Worm (Caenorhabditis elegans): ENCODE measurements around the gene ccz-1.

DNA sequence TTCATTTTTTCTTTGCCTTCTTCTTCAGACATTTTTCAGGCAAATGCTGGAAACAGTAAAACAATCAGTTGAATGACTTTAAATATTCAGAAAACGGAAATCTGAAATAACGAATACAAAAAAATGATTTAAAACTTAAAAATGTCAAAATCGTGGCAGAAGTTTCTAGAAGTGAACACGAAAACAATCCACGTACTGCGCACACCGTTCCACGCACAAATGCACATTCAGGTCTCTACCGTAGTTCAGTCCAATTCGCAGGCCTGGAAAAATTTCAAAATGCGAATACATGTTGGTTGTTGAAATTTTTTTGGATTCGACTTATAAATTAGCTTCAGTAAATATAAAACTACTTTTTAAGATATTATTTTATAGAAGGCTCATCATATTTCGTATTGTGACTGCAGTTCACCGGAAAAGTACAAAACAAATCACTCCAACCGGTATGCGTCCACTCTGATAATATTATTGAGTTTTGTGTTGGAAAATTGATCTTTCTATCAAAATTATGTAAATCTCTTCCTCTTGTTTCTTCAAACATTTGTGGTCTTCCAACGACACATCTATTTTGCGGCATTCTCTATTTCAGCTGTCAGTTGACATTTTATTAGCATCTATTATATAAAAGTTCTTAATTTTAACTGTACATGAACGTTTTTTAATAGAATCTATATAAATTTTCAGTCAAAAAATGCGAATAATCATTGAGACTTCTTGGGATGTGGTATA, 6.6 kb upstream of the ccz-1 start, which contains the start of the genes mip-2 and F58G11.4:
- TF ChIP-seq snpc-4 (tag; optimal IDR thresholded peaks at IDR 0.05) (no peak), alr-1 (tag; optimal IDR thresholded peaks at IDR 0.05; ENCODE audit: borderline replicate concordance) (no peak), dpl-1 (GFP tag; optimal IDR thresholded peaks at IDR 0.05) (no peak), nhr-12 (tag; optimal IDR thresholded peaks at IDR 0.05) (no peak), vab-15 (tag; optimal IDR thresholded peaks at IDR 0.05) (no peak), blmp-1 (tag; optimal IDR thresholded peaks at IDR 0.05) (no peak), pqm-1 (tag; optimal IDR thresholded peaks at IDR 0.05) (no peak), pag-3 (tag; optimal IDR thresholded peaks at IDR 0.05; ENCODE audit: borderline replicate concordance, insufficient read depth) (no peak), zag-1 (tag; optimal IDR thresholded peaks at IDR 0.05) (no peak), C16A3.4 (tag; optimal IDR thresholded peaks at IDR 0.05) (no peak), nhr-47 (tag; optimal IDR thresholded peaks at IDR 0.05) (no peak), dsc-1 (tag; optimal IDR thresholded peaks at IDR 0.05) (no peak), nhr-90 (tag; optimal IDR thresholded peaks at IDR 0.05; ENCODE audit: poor library complexity) (no peak), efl-1 (optimal IDR thresholded peaks at IDR 0.05) (no peak), efl-1 (GFP tag; optimal IDR thresholded peaks at IDR 0.05 in 1 of 2) (peak in 1 of 2 experiments; percentile 84)
